Worm (Caenorhabditis elegans) whole organism, early embryonic: ENCODE results near the gene ceh-88.
A peak's percentile ranks its signal among the peaks of the same experiment; 100 is the strongest.

Experiments
- B0310.2 ChIP-seq: sonication (generic microtip); optimal IDR thresholded peaks from 2 replicates; lab custom pipeline; 2016; ENCODE audit warnings: mild to moderate bottlenecking, missing genetic modification characterization, missing compliant biosample characterization
- F13C5.2 ChIP-seq: sonication (generic microtip); optimal IDR thresholded peaks from 2 replicates; lab custom pipeline; 2017; ENCODE audit warnings: mild to moderate bottlenecking, missing genetic modification characterization, inconsistent platforms, missing compliant biosample characterization
- aly-1 ChIP-seq: sonication (generic microtip); optimal IDR thresholded peaks from 2 replicates; lab custom pipeline; 2016; ENCODE audit warnings: missing genetic modification characterization, missing compliant biosample characterization
- ama-1 ChIP-seq: fragments of 150-350 bp; optimal IDR thresholded peaks from 2 replicates; lab custom pipeline; 2014
- ceh-13 ChIP-seq: fragments of 200-800 bp; sonication (Bioruptor generic); optimal IDR thresholded peaks from 2 replicates; lab custom pipeline; 2018; ENCODE audit warnings: mild to moderate bottlenecking, missing genetic modification characterization, missing compliant biosample characterization
- ceh-36 ChIP-seq: sonication (generic microtip); optimal IDR thresholded peaks from 2 replicates; lab custom pipeline; 2016; ENCODE audit warnings: missing genetic modification characterization, inconsistent platforms, missing compliant biosample characterization
- ets-7 ChIP-seq: sonication (generic microtip); optimal IDR thresholded peaks from 2 replicates; lab custom pipeline; 2016; ENCODE audit warnings: missing genotype, missing genetic modification characterization, missing compliant biosample characterization
- flt-1 ChIP-seq: fragments of 200-800 bp; sonication (Bioruptor generic); IDR thresholded peaks from 2 replicates; pipeline ENCODE4 v1.3.6; 2022; ENCODE audit warnings: missing genetic modification characterization, missing compliant biosample characterization
- hmbx-1 ChIP-seq: sonication (generic microtip); optimal IDR thresholded peaks from 2 replicates; lab custom pipeline; 2016; ENCODE audit warnings: mild to moderate bottlenecking, missing genetic modification characterization, missing compliant biosample characterization
- hmg-4 ChIP-seq: fragments of 200-800 bp; sonication (Bioruptor generic); optimal IDR thresholded peaks from 2 replicates; lab custom pipeline; 2018; ENCODE audit warnings: mild to moderate bottlenecking, missing genetic modification characterization, missing compliant biosample characterization
- hnd-1 ChIP-seq: sonication (generic microtip); optimal IDR thresholded peaks from 2 replicates; lab custom pipeline; 2016; ENCODE audit warnings: missing genetic modification characterization, missing compliant biosample characterization
- pes-1 ChIP-seq: fragments of 200-800 bp; sonication (Bioruptor generic); IDR thresholded peaks from 2 replicates; pipeline ENCODE4 v1.3.6; 2022; ENCODE audit warnings: missing genetic modification reagents, missing genetic modification characterization, missing compliant biosample characterization
- scrt-1 ChIP-seq: fragments of 200-800 bp; sonication (Bioruptor generic); IDR thresholded peaks from 2 replicates; pipeline ENCODE4 v1.3.6; 2022; ENCODE audit warnings: missing genetic modification characterization, missing compliant biosample characterization
- sea-1 ChIP-seq: fragments of 200-800 bp; sonication (Bioruptor generic); conservative IDR thresholded peaks from 2 replicates; pipeline ENCODE4 v1.3.6; 2022; ENCODE audit warnings: missing genetic modification characterization, missing compliant biosample characterization
- tbx-11 ChIP-seq: fragments of 200-800 bp; sonication (Bioruptor generic); IDR thresholded peaks from 2 replicates; pipeline ENCODE4 v1.3.6; 2022; ENCODE audit warnings: missing genetic modification characterization, missing compliant biosample characterization
- tbx-37 ChIP-seq: fragments of 200-800 bp; sonication (Bioruptor generic); conservative IDR thresholded peaks from 2 replicates; pipeline ENCODE4 v1.3.6; 2022; ENCODE audit warnings: missing genetic modification reagents, missing genetic modification characterization, missing compliant biosample characterization
- tra-4 ChIP-seq: sonication (generic microtip); optimal IDR thresholded peaks from 2 replicates; lab custom pipeline; 2017; ENCODE audit warnings: missing genetic modification characterization, missing compliant biosample characterization

Gene ceh-88

DNA sequence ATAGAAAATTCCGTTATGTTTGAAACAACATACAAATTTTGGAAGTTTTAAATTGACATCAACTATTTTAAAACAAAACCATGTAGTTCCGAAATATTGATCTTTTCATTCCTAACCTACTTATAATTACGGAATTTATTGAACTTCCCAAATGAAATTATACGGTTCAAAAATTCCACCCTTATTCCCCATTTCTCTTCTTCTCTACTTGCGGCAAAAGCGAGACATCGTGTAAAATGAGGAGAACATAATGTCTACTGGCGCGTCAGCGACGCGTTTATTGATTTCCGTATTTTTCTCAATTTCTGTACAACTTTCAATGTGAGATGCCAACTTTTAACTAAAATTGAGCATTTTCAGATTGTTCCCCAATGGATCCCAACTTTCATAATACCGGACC is at the start of gene ceh-88:
TSS of gene ceh-88 (plus strand) at position 355 of the 400 bp plus-strand sequence.
- no peak for TF ChIP-seq tbx-37
- TF ChIP-seq F13C5.2 (tag; lab: Kevin White, UChicago), result no peak
- TF ChIP-seq tra-4 (tag; lab: Kevin White, UChicago), result no peak
- no peak for TF ChIP-seq B0310.2 (tag; lab: Kevin White, UChicago)
- TF ChIP-seq flt-1 (GFP tag; lab: Robert Waterston, UW), result no peak
- no peak for TF ChIP-seq ama-1 (lab: Kevin White, UChicago)
- TF ChIP-seq pes-1 (GFP tag; lab: Robert Waterston, UW), result no peak
- TF ChIP-seq aly-1, result no peak
- TF ChIP-seq hmg-4 (GFP tag; lab: Kevin White, UChicago), result no peak
- TF ChIP-seq scrt-1 (GFP tag; lab: Robert Waterston, UW), result no peak
- TF ChIP-seq ets-7 (tag; lab: Kevin White, UChicago), result no peak
- no peak for TF ChIP-seq tbx-11 (GFP tag; lab: Robert Waterston, UW)
- no peak for TF ChIP-seq ceh-13 (GFP tag; lab: Kevin White, UChicago)
- TF ChIP-seq ceh-36 (tag; lab: Kevin White, UChicago), result no peak
- no peak for TF ChIP-seq hmbx-1 (tag; lab: Kevin White, UChicago)
- TF ChIP-seq sea-1 (GFP tag; lab: Robert Waterston, UW), result no peak
- TF ChIP-seq hnd-1 (tag; lab: Kevin White, UChicago), result no peak

DNA sequence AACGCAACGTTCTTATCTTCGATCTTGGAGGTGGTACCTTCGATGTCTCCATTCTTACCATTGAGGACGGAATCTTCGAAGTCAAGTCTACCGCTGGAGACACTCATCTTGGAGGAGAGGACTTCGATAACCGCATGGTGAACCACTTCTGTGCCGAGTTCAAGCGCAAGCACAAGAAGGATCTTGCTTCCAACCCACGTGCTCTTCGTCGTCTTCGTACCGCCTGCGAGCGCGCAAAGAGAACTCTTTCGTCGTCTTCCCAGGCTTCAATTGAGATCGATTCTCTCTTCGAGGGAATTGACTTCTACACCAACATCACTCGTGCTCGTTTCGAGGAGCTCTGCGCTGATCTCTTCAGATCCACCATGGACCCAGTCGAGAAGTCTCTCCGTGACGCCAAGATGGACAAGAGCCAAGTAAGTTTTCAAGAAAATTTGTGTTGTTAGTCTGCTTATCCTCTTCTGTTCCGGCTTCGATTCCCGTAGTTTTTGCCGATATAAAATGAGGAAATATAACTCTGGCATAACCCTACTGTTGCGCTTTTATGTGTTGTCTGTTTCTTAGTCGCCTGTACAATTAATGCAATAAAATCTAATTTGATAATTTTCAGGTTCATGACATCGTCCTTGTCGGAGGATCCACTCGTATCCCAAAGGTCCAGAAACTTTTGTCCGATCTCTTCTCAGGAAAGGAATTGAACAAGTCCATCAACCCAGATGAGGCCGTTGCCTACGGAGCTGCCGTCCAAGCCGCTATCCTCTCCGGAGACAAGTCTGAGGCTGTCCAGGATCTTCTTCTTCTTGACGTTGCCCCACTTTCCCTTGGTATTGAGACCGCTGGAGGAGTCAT is 49.2 kb upstream of the ceh-88 start:
- TF ChIP-seq flt-1 (GFP tag; lab: Robert Waterston, UW), result no peak
- no peak for TF ChIP-seq pes-1 (GFP tag; lab: Robert Waterston, UW)
- TF ChIP-seq sea-1 (GFP tag; lab: Robert Waterston, UW), result 0 out of 2 replicates have a peak, but pooled peaks have one; percentile 52
- no peak for TF ChIP-seq ets-7 (tag; lab: Kevin White, UChicago)
- peak; percentile 34 for TF ChIP-seq aly-1
- TF ChIP-seq scrt-1 (GFP tag; lab: Robert Waterston, UW), result no peak
- TF ChIP-seq ama-1 (lab: Kevin White, UChicago), result no peak
- no peak for TF ChIP-seq hmbx-1 (tag; lab: Kevin White, UChicago)
- TF ChIP-seq ceh-36 (tag; lab: Kevin White, UChicago), result no peak
- TF ChIP-seq tbx-37, result no peak
- no peak for TF ChIP-seq B0310.2 (tag; lab: Kevin White, UChicago)

ce11 chrIV:17280441-17280939 is 48.5 kb upstream of the ceh-88 start:
- TF ChIP-seq tbx-11 (GFP tag; lab: Robert Waterston, UW), result no peak
- TF ChIP-seq aly-1, result no peak
- 0 out of 2 replicates have a peak, but pooled peaks have one; percentile 4 for TF ChIP-seq flt-1 (GFP tag; lab: Robert Waterston, UW)
- no peak for TF ChIP-seq sea-1 (GFP tag; lab: Robert Waterston, UW)
- TF ChIP-seq scrt-1 (GFP tag; lab: Robert Waterston, UW), result no peak
- TF ChIP-seq ceh-13 (GFP tag; lab: Kevin White, UChicago), result no peak
- TF ChIP-seq hnd-1 (tag; lab: Kevin White, UChicago), result no peak
- peak; percentile 85 for TF ChIP-seq ama-1 (lab: Kevin White, UChicago)
- TF ChIP-seq tbx-37, result no peak
- no peak for TF ChIP-seq tra-4 (tag; lab: Kevin White, UChicago)
- TF ChIP-seq F13C5.2 (tag; lab: Kevin White, UChicago), result no peak
- TF ChIP-seq hmbx-1 (tag; lab: Kevin White, UChicago), result no peak
- TF ChIP-seq hmg-4 (GFP tag; lab: Kevin White, UChicago), result no peak
- no peak for TF ChIP-seq ets-7 (tag; lab: Kevin White, UChicago)
- TF ChIP-seq B0310.2 (tag; lab: Kevin White, UChicago), result no peak
- TF ChIP-seq ceh-36 (tag; lab: Kevin White, UChicago), result no peak

ce11 chrIV:17281060-17282021 is 47.6 kb upstream of the ceh-88 start:
- TF ChIP-seq tbx-37, result 0 out of 2 replicates have a peak, but pooled peaks have one; percentile 7
- peak; percentile 42 for TF ChIP-seq ceh-36 (tag; lab: Kevin White, UChicago)
- no peak for TF ChIP-seq F13C5.2 (tag; lab: Kevin White, UChicago)

ce11 chrIV:17284099-17284498 is 44.9 kb upstream of the ceh-88 start, which contains the start of gene nra-1:
Gene nra-1, minus strand, starts transcription at chrIV:17284199.
- TF ChIP-seq scrt-1 (GFP tag; lab: Robert Waterston, UW), result no peak
- TF ChIP-seq tbx-37, result no peak
- TF ChIP-seq hmbx-1 (tag; lab: Kevin White, UChicago), result no peak
- no peak for TF ChIP-seq ceh-36 (tag; lab: Kevin White, UChicago)
- no peak for TF ChIP-seq hnd-1 (tag; lab: Kevin White, UChicago)
- TF ChIP-seq ets-7 (tag; lab: Kevin White, UChicago), result no peak
- TF ChIP-seq ama-1 (lab: Kevin White, UChicago), result no peak
- TF ChIP-seq sea-1 (GFP tag; lab: Robert Waterston, UW), result no peak
- TF ChIP-seq tra-4 (tag; lab: Kevin White, UChicago), result no peak
- TF ChIP-seq hmg-4 (GFP tag; lab: Kevin White, UChicago), result no peak
- TF ChIP-seq tbx-11 (GFP tag; lab: Robert Waterston, UW), result no peak
- no peak for TF ChIP-seq flt-1 (GFP tag; lab: Robert Waterston, UW)
- TF ChIP-seq F13C5.2 (tag; lab: Kevin White, UChicago), result no peak
- no peak for TF ChIP-seq pes-1 (GFP tag; lab: Robert Waterston, UW)
- no peak for TF ChIP-seq B0310.2 (tag; lab: Kevin White, UChicago)
- no peak for TF ChIP-seq aly-1
- no peak for TF ChIP-seq ceh-13 (GFP tag; lab: Kevin White, UChicago)
